Fruit fly (Drosophila melanogaster): Measurements from ENCODE around the gene CG18814.
A peak's percentile ranks its signal among the peaks of the same experiment; 100 is the strongest.

CG18814 gene

dm6 chr3L:16326657-16327056 lies 43.0 kb upstream of the CG18814 start, which contains the start of the genes CG13040 and CG13039:
Gene CG13040 (minus strand): TSS chr3L:16326757.
Gene CG13039 (minus strand): TSS chr3L:16326762.
- no peak for TF ChIP-seq Fer1 (GFP tag; optimal IDR thresholded peaks at IDR 0.05)
- no peak for TF ChIP-seq Elba2 (GFP tag; optimal IDR thresholded peaks at IDR 0.05)
- no peak for TF ChIP-seq CG7786 (GFP tag; optimal IDR thresholded peaks at IDR 0.05)
- no peak for TF ChIP-seq zen (tag; optimal IDR thresholded peaks at IDR 0.05)
- no peak for TF ChIP-seq CG4730 (GFP tag; IDR thresholded peaks at IDR 0.05)
- no peak for TF ChIP-seq CG6654 (GFP tag; optimal IDR thresholded peaks at IDR 0.05)
- TF ChIP-seq wor (GFP tag; IDR thresholded peaks at IDR 0.05) = no peak
- no peak for TF ChIP-seq Ssrp (tag; optimal IDR thresholded peaks at IDR 0.05)
- no peak for TF ChIP-seq Hmr (GFP tag; optimal IDR thresholded peaks at IDR 0.05)
- TF ChIP-seq ato (GFP tag; IDR thresholded peaks at IDR 0.05; ENCODE audit: partially characterized antibody) = no peak
- TF ChIP-seq CG3407 (GFP tag; optimal IDR thresholded peaks at IDR 0.05) = no peak
- no peak for TF ChIP-seq Mrtf (GFP tag; IDR thresholded peaks at IDR 0.05)
- no peak for TF ChIP-seq peb (GFP tag; IDR thresholded peaks at IDR 0.05)
- TF ChIP-seq Myb (GFP tag; optimal IDR thresholded peaks at IDR 0.05) = no peak

dm6 chr3L:16327776-16328175 lies 41.9 kb upstream of the CG18814 start, which contains the start of gene CG13038:
Gene CG13038 (minus strand): TSS chr3L:16327893.
- TF ChIP-seq NFAT (GFP tag; IDR thresholded peaks at IDR 0.05) (peak; percentile 39; the same call in 1 of the 2 replicates), CG11456 (GFP tag; IDR thresholded peaks at IDR 0.05) (0 out of 3 replicates have a peak, but pooled peaks have one; percentile 24), Side (GFP tag; optimal IDR thresholded peaks at IDR 0.05) (no peak), chif (GFP tag; optimal IDR thresholded peaks at IDR 0.05) (no peak), Abd-B (GFP tag; optimal IDR thresholded peaks at IDR 0.05) (no peak), CG11085 (GFP tag; IDR thresholded peaks at IDR 0.05) (0 out of 2 replicates have a peak, but pooled peaks have one; percentile 35), CG8359 (GFP tag; optimal IDR thresholded peaks at IDR 0.05; ENCODE audit: borderline replicate concordance) (no peak), Doc3 (GFP tag; IDR thresholded peaks at IDR 0.05; ENCODE audit: partially characterized antibody) (no peak), tap (tag; optimal IDR thresholded peaks at IDR 0.05) (no peak), Nf-YC (tag; optimal IDR thresholded peaks at IDR 0.05) (no peak), tgo (GFP tag; IDR thresholded peaks at IDR 0.05) (no peak), CG12236 (GFP tag; optimal IDR thresholded peaks at IDR 0.05) (no peak), lmd (GFP tag; IDR thresholded peaks at IDR 0.05) (peak; percentile 13; the same call in 1 of the 2 replicates), CG1024 (GFP tag; IDR thresholded peaks at IDR 0.05) (no peak), ranshi (GFP tag; IDR thresholded peaks at IDR 0.05) (no peak), CG9817 (tag; optimal IDR thresholded peaks at IDR 0.05) (no peak), dm (GFP tag; optimal IDR thresholded peaks at IDR 0.05) (no peak), tin (GFP tag; optimal IDR thresholded peaks at IDR 0.05) (no peak), Sry-δ (GFP tag; optimal IDR thresholded peaks at IDR 0.05) (no peak), CG14667 (GFP tag; IDR thresholded peaks at IDR 0.05) (no peak), gfzf (GFP tag; optimal IDR thresholded peaks at IDR 0.05) (no peak), zen (tag; optimal IDR thresholded peaks at IDR 0.05) (no peak), CG7372 (GFP tag; IDR thresholded peaks at IDR 0.05) (no peak), CG2129 (GFP tag; IDR thresholded peaks at IDR 0.05; ENCODE audit: partially characterized antibody) (no peak), ase (GFP tag; IDR thresholded peaks at IDR 0.05) (0 out of 3 replicates have a peak, but pooled peaks have one; percentile 18), nerfin-2 (GFP tag; IDR thresholded peaks at IDR 0.05; ENCODE audit: partially characterized antibody) (no peak), CG13624 (GFP tag; optimal IDR thresholded peaks at IDR 0.05) (no peak), zf30C (GFP tag; optimal IDR thresholded peaks at IDR 0.05) (no peak), az2 (GFP tag; optimal IDR thresholded peaks at IDR 0.05) (no peak), Med (GFP tag) (peak; percentile 34), B-H1 (GFP tag; IDR thresholded peaks at IDR 0.05) (no peak), CG7987 (GFP tag; optimal IDR thresholded peaks at IDR 0.05) (no peak), ci (GFP tag; IDR thresholded peaks at IDR 0.05) (0 out of 3 replicates have a peak, but pooled peaks have one; percentile 19), CG9932 (GFP tag; IDR thresholded peaks at IDR 0.05) (no peak; the same call in 1 of the 2 replicates), Ets65A (GFP tag) (peak; percentile 75), CG5953 (GFP tag; IDR thresholded peaks at IDR 0.05) (no peak), mld (GFP tag; IDR thresholded peaks at IDR 0.05; ENCODE audit: partially characterized antibody) (no peak), CG18011 (GFP tag; optimal IDR thresholded peaks at IDR 0.05) (no peak)

Data from whole organism, embryonic.